Fruit fly (Drosophila melanogaster): ENCODE results near the gene MKP-4.

Gene MKP-4

dm6 chrX:19601644-19602043 is 21.3 kb upstream of the MKP-4 start, which contains the start of gene CG14220 (continued):
- TF ChIP-seq CG8944 (GFP tag; optimal IDR thresholded peaks at IDR 0.05): no peak
- no peak for TF ChIP-seq CG3847 (GFP tag; IDR thresholded peaks at IDR 0.05)
- TF ChIP-seq CG2129 (GFP tag; IDR thresholded peaks at IDR 0.05; ENCODE audit: partially characterized antibody): peak; percentile 63
- no peak for TF ChIP-seq lola (GFP tag; optimal IDR thresholded peaks at IDR 0.05)
- no peak for TF ChIP-seq dan (GFP tag; IDR thresholded peaks at IDR 0.05)
- TF ChIP-seq Deaf1 (tag; optimal IDR thresholded peaks at IDR 0.05): no peak
- TF ChIP-seq CG11093 (GFP tag; IDR thresholded peaks at IDR 0.05): no peak
- no peak for TF ChIP-seq CG31224 (GFP tag; IDR thresholded peaks at IDR 0.05)
- TF ChIP-seq Optix (GFP tag; IDR thresholded peaks at IDR 0.05): no peak
- TF ChIP-seq Mad (GFP tag; optimal IDR thresholded peaks at IDR 0.05): peak; percentile 25
- peak; percentile 95 for TF ChIP-seq amos (GFP tag; IDR thresholded peaks at IDR 0.05; ENCODE audit: partially characterized antibody)
- TF ChIP-seq pb (GFP tag; optimal IDR thresholded peaks at IDR 0.05): no peak
- TF ChIP-seq HLH3B (GFP tag; IDR thresholded peaks at IDR 0.05): no peak
- TF ChIP-seq zfh1 (GFP tag; IDR thresholded peaks at IDR 0.05): 0 out of 3 replicates have a peak, but pooled peaks have one; percentile 16
- no peak for TF ChIP-seq Tbp (GFP tag; optimal IDR thresholded peaks at IDR 0.05)
- no peak for TF ChIP-seq CG10959 (GFP tag; IDR thresholded peaks at IDR 0.05)
- TF ChIP-seq Xrp1 (GFP tag; IDR thresholded peaks at IDR 0.05): 0 out of 2 replicates have a peak, but pooled peaks have one; percentile 13
- TF ChIP-seq CG9609 (GFP tag; optimal IDR thresholded peaks at IDR 0.05): no peak
- TF ChIP-seq mld (GFP tag; IDR thresholded peaks at IDR 0.05; ENCODE audit: partially characterized antibody): peak; percentile 93
- no peak for TF ChIP-seq CG2202 (tag; optimal IDR thresholded peaks at IDR 0.05)
- no peak for TF ChIP-seq fd3F (GFP tag; optimal IDR thresholded peaks at IDR 0.05)
- TF ChIP-seq CG6791 (GFP tag; IDR thresholded peaks at IDR 0.05; ENCODE audit: partially characterized antibody): peak; percentile 97
- no peak for TF ChIP-seq Jarid2 (GFP tag; optimal IDR thresholded peaks at IDR 0.05)
- TF ChIP-seq Hr78 (GFP tag; optimal IDR thresholded peaks at IDR 0.05): no peak
- TF ChIP-seq CG33557 (GFP tag; optimal IDR thresholded peaks at IDR 0.05): no peak
- TF ChIP-seq E2f1 (GFP tag; IDR thresholded peaks at IDR 0.05): no peak
- TF ChIP-seq chinmo (GFP tag; IDR thresholded peaks at IDR 0.05; ENCODE audit: partially characterized antibody): peak; percentile 93
- TF ChIP-seq Abd-B (GFP tag; optimal IDR thresholded peaks at IDR 0.05): no peak
- no peak for TF ChIP-seq CG18011 (GFP tag; optimal IDR thresholded peaks at IDR 0.05)
- no peak for TF ChIP-seq Atf6 (GFP tag; IDR thresholded peaks at IDR 0.05)
- no peak for TF ChIP-seq CG15269 (tag; optimal IDR thresholded peaks at IDR 0.05)
- no peak for TF ChIP-seq HHEX (GFP tag; optimal IDR thresholded peaks at IDR 0.05)
- peak; percentile 81 for TF ChIP-seq CG15514 (GFP tag; optimal IDR thresholded peaks at IDR 0.05)
- TF ChIP-seq fd102C (GFP tag; optimal IDR thresholded peaks at IDR 0.05): no peak
- TF ChIP-seq eve (GFP tag; optimal IDR thresholded peaks at IDR 0.05): no peak
- no peak for TF ChIP-seq pum (GFP tag; optimal IDR thresholded peaks at IDR 0.05)
- TF ChIP-seq dm (GFP tag; optimal IDR thresholded peaks at IDR 0.05): peak; percentile 4
- no peak for TF ChIP-seq Hr39 (optimal IDR thresholded peaks at IDR 0.05)
- no peak for TF ChIP-seq twi (tag; optimal IDR thresholded peaks at IDR 0.05)
- TF ChIP-seq stc (GFP tag; IDR thresholded peaks at IDR 0.05): no peak
- TF ChIP-seq aop (GFP tag; IDR thresholded peaks at IDR 0.05): no peak
- TF ChIP-seq CG10462 (GFP tag; optimal IDR thresholded peaks at IDR 0.05): no peak
- no peak for TF ChIP-seq chn (GFP tag; optimal IDR thresholded peaks at IDR 0.05)
- TF ChIP-seq CG18599 (GFP tag; optimal IDR thresholded peaks at IDR 0.05): no peak
- peak; percentile 32 for TF ChIP-seq nmo (GFP tag; optimal IDR thresholded peaks at IDR 0.05)
- TF ChIP-seq tll (GFP tag; optimal IDR thresholded peaks at IDR 0.05): no peak
- TF ChIP-seq Dad (GFP tag; optimal IDR thresholded peaks at IDR 0.05): no peak
- TF ChIP-seq CG12769 (tag; optimal IDR thresholded peaks at IDR 0.05): no peak
- no peak for TF ChIP-seq CG31365 (tag; optimal IDR thresholded peaks at IDR 0.05)
- TF ChIP-seq Lhr (GFP tag; optimal IDR thresholded peaks at IDR 0.05): peak; percentile 36
- TF ChIP-seq CG4404 (GFP tag; IDR thresholded peaks at IDR 0.05): no peak

Measured in whole organism, embryonic.